Worm (Caenorhabditis elegans) whole organism, L2 larva: ENCODE measurements around the gene R09H10.6.

Experiments used
- mdl-1 ChIP-seq, 2 experiments: fragments of 150-350 bp in 1 of 2; sonication (generic microtip) in 1 of 2; optimal IDR thresholded peaks; 2 replicates each; lab custom pipeline; 2017; ENCODE audit warnings: missing biosample characterization in 2 of 2, missing genetic modification characterization in 2 of 2
- nhr-129 ChIP-seq: fragments of 150-350 bp; optimal IDR thresholded peaks from 2 replicates; lab custom pipeline; 2014; ENCODE audit warnings: missing biosample characterization, missing genetic modification characterization
- nhr-25 ChIP-seq: fragments of 150-350 bp; sonication (generic microtip); optimal IDR thresholded peaks from 3 replicates; lab custom pipeline; 2014; ENCODE audit warnings: missing biosample characterization, missing genetic modification characterization
- sma-3 ChIP-seq: sonication (generic microtip); optimal IDR thresholded peaks from 2 replicates; lab custom pipeline; 2016; ENCODE audit warnings: missing genetic modification reagents, missing genetic modification characterization, missing compliant biosample characterization
- snpc-4 ChIP-seq: fragments of 150-350 bp; optimal IDR thresholded peaks from 2 replicates; lab custom pipeline; 2014; ENCODE audit warnings: missing biosample characterization, missing genetic modification characterization
- unc-62 ChIP-seq: fragments of 150-350 bp; optimal IDR thresholded peaks from 2 replicates; lab custom pipeline; 2014; ENCODE audit warnings: missing biosample characterization, missing genetic modification reagents, missing genetic modification characterization

DNA sequence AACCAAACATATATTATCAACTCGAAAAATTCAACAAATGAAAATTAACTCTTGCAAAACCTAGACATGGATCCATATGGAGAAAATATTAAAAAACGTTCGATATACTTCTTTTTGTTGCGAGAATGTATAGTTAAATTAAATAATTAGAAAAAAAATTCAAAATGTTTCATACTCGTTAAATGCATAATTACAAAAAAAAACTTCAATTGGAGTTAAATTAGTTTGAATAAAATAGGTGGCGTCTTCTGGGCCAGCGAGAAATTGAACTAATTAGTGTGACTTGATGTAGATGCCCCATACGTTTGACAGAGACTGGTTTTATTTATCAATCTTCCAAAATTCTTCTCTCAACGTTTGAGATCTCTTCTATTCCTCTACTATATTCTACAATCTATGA is 30.0 kb upstream of the R09H10.6 start, which contains the start of gene lgc-43:
- no peak for TF ChIP-seq unc-62
- TF ChIP-seq mdl-1 (tag; optimal IDR thresholded peaks at IDR 0.05; lab: Kevin White, UChicago), result no peak
- TF ChIP-seq sma-3, result no peak
- TF ChIP-seq nhr-25 (tag; lab: Kevin White, UChicago), result no peak
- no peak for TF ChIP-seq snpc-4 (tag; lab: Kevin White, UChicago)
- no peak for TF ChIP-seq nhr-129 (tag; lab: Kevin White, UChicago)
